Worm (Caenorhabditis elegans): ENCODE measurements around the gene fbxa-69.
A peak's percentile ranks its signal among the peaks of the same experiment; 100 is the strongest.

fbxa-69 gene

ce11 chrV:15831586-15831985 lies 15.8 kb upstream of the fbxa-69 start, which contains the start of gene srbc-56:
Gene srbc-56, minus strand, starts transcription at chrV:15831686.
- TF ChIP-seq ceh-90 (tag; optimal IDR thresholded peaks at IDR 0.05) (no peak), ama-1 (optimal IDR thresholded peaks at IDR 0.05) (no peak), nhr-84 (tag; optimal IDR thresholded peaks at IDR 0.05) (no peak)

- TF ChIP-seq C16A3.4 (tag; optimal IDR thresholded peaks at IDR 0.05): no peak
- no peak for TF ChIP-seq nhr-77 (tag; optimal IDR thresholded peaks at IDR 0.05)
These were observed 14.1 kb upstream of the fbxa-69 start, which contains the start of gene srbc-55 for ce11 chrV:15829907-15830306. Gene srbc-55, minus strand, starts transcription at chrV:15830007.

DNA sequence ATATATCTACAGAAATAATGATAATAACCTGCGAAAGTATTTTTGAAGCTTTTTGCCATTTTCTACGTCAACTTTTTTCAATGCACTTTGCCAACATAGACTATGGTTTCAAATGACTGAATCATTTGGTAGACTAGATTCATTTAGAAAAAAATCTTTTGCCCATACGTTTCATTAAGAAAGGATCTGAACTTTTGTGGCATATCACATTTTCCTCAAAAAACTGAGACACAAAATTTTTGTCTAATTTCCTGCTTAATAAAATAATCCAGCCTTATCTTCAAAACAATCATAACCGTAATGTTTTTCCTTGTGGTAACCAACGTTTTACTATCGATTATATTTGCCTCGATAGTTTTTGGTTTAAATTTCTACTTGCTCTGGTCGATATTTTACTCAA lies 10.3 kb upstream of the fbxa-69 start, which contains the start of gene srbc-51:
Gene srbc-51, plus strand, starts transcription at position 301 of the 400 bp plus-strand sequence.
- no peak for TF ChIP-seq fkh-4 (tag; optimal IDR thresholded peaks at IDR 0.05; ENCODE audit: borderline replicate concordance)
- TF ChIP-seq C16A3.4 (tag; optimal IDR thresholded peaks at IDR 0.05): no peak
- no peak for TF ChIP-seq hlh-17 (GFP tag; optimal IDR thresholded peaks at IDR 0.05; ENCODE audit: borderline replicate concordance)
- TF ChIP-seq egl-13 (tag; optimal IDR thresholded peaks at IDR 0.05): no peak
- no peak for TF ChIP-seq mep-1 (tag; optimal IDR thresholded peaks at IDR 0.05)
- no peak for TF ChIP-seq nhr-28 (tag; optimal IDR thresholded peaks at IDR 0.05)
- no peak for TF ChIP-seq lin-15B (tag; optimal IDR thresholded peaks at IDR 0.05)
- no peak for TF ChIP-seq efl-3 (GFP tag; optimal IDR thresholded peaks at IDR 0.05)
- no peak for TF ChIP-seq swsn-7 (tag; optimal IDR thresholded peaks at IDR 0.05)
- no peak for TF ChIP-seq blmp-1 (tag; optimal IDR thresholded peaks at IDR 0.05)
- TF ChIP-seq aha-1 (tag; optimal IDR thresholded peaks at IDR 0.05): no peak
- no peak for TF ChIP-seq dpl-1 (GFP tag; optimal IDR thresholded peaks at IDR 0.05)
- no peak for TF ChIP-seq ceh-8 (GFP tag; optimal IDR thresholded peaks at IDR 0.05)
- TF ChIP-seq egl-27 (tag; optimal IDR thresholded peaks at IDR 0.05): no peak
- no peak for TF ChIP-seq pag-3 (tag; optimal IDR thresholded peaks at IDR 0.05; ENCODE audit: borderline replicate concordance, insufficient read depth)
- no peak for TF ChIP-seq sptf-1 (tag; optimal IDR thresholded peaks at IDR 0.05)

- TF ChIP-seq nhr-47 (tag; optimal IDR thresholded peaks at IDR 0.05) (no peak), hlh-17 (GFP tag; optimal IDR thresholded peaks at IDR 0.05; ENCODE audit: borderline replicate concordance) (no peak), lir-3 (tag; optimal IDR thresholded peaks at IDR 0.05; ENCODE audit: poor library complexity) (no peak), lsy-2 (tag; optimal IDR thresholded peaks at IDR 0.05) (no peak), sox-4 (tag; optimal IDR thresholded peaks at IDR 0.05) (no peak), Y116A8C.19 (tag; optimal IDR thresholded peaks at IDR 0.05; ENCODE audit: borderline replicate concordance) (no peak), zag-1 (tag; optimal IDR thresholded peaks at IDR 0.05) (no peak), C34B4.2 (tag; optimal IDR thresholded peaks at IDR 0.05) (no peak), pax-3 (tag; optimal IDR thresholded peaks at IDR 0.05) (no peak), dpl-1 (GFP tag; optimal IDR thresholded peaks at IDR 0.05) (no peak), mab-9 (GFP tag; IDR thresholded peaks at IDR 0.05) (no peak), sup-37 (GFP tag; optimal IDR thresholded peaks at IDR 0.05) (no peak), sptf-1 (tag; optimal IDR thresholded peaks at IDR 0.05) (no peak)
These were observed 9.1 kb upstream of the fbxa-69 start, which contains the start of gene srbc-50 for ce11 chrV:15824866-15825265. Gene srbc-50, minus strand, starts transcription at chrV:15824966.

- TF ChIP-seq efl-1 (optimal IDR thresholded peaks at IDR 0.05): no peak
- peak in 1 of 2 experiments; percentile 42 for TF ChIP-seq efl-1 (GFP tag; optimal IDR thresholded peaks at IDR 0.05 in 1 of 2)
- no peak for TF ChIP-seq dsc-1 (tag; optimal IDR thresholded peaks at IDR 0.05)
- TF ChIP-seq fkh-10 (GFP tag; optimal IDR thresholded peaks at IDR 0.05): no peak
These were observed 5.6 kb upstream of the fbxa-69 start, which contains the start of gene srbc-49 for ce11 chrV:15821398-15821797. Gene srbc-49, plus strand, starts transcription at chrV:15821698.

Data from whole organism, L1 larva.